Fruit fly (Drosophila melanogaster): ENCODE results near the gene Lim1.

- no peak for TF ChIP-seq CG34367 (tag; optimal IDR thresholded peaks at IDR 0.05)
- no peak for TF ChIP-seq CG10348 (GFP tag; IDR thresholded peaks at IDR 0.05)
- no peak for TF ChIP-seq Pif1A (GFP tag; optimal IDR thresholded peaks at IDR 0.05)
- no peak for TF ChIP-seq D1 (tag; optimal IDR thresholded peaks at IDR 0.05)
- TF ChIP-seq EcR (GFP tag; optimal IDR thresholded peaks at IDR 0.05), result no peak
- no peak for TF ChIP-seq CG13204 (GFP tag; optimal IDR thresholded peaks at IDR 0.05)
- TF ChIP-seq CG8159 (tag; optimal IDR thresholded peaks at IDR 0.05), result no peak
- no peak for TF ChIP-seq CG8301 (tag; optimal IDR thresholded peaks at IDR 0.05)
- no peak for TF ChIP-seq CG17806 (tag; optimal IDR thresholded peaks at IDR 0.05)
- no peak for TF ChIP-seq CG32121 (GFP tag; IDR thresholded peaks at IDR 0.05)
- no peak for TF ChIP-seq Pif1B (GFP tag; optimal IDR thresholded peaks at IDR 0.05)
- no peak for TF ChIP-seq CG14655 (GFP tag; optimal IDR thresholded peaks at IDR 0.05)
- TF ChIP-seq rn (GFP tag; IDR thresholded peaks at IDR 0.05), result no peak
- no peak for TF ChIP-seq CG4496 (GFP tag; IDR thresholded peaks at IDR 0.05)
Measured at dm6 chrX:8837892-8838373, 32.3 kb upstream of the Lim1 start, which contains the start of gene CG12075.
